Worm (Caenorhabditis elegans): ENCODE data around the gene C06G4.4.

Gene C06G4.4

ce11 chrIII:7973968-7974607, 3.5 kb downstream of the C06G4.4 start:
- TF ChIP-seq lin-32 (GFP tag; optimal IDR thresholded peaks at IDR 0.05) = no peak
- TF ChIP-seq mls-2 (tag; optimal IDR thresholded peaks at IDR 0.05) = no peak
- TF ChIP-seq elt-3 (tag; optimal IDR thresholded peaks at IDR 0.05) = no peak
- TF ChIP-seq ceh-83 (GFP tag; optimal IDR thresholded peaks at IDR 0.05) = no peak
- no peak for TF ChIP-seq nhr-2 (tag; optimal IDR thresholded peaks at IDR 0.05)
- TF ChIP-seq ztf-11 (tag; optimal IDR thresholded peaks at IDR 0.05) = no peak
- no peak for TF ChIP-seq elt-1 (tag; optimal IDR thresholded peaks at IDR 0.05; ENCODE audit: borderline replicate concordance, insufficient read depth)
- TF ChIP-seq drap-1 (GFP tag; optimal IDR thresholded peaks at IDR 0.05) = no peak
- TF ChIP-seq bed-3 (GFP tag; optimal IDR thresholded peaks at IDR 0.05) = no peak
- no peak for TF ChIP-seq tbx-8 (GFP tag; optimal IDR thresholded peaks at IDR 0.05)
- no peak for TF ChIP-seq unc-39 (tag; optimal IDR thresholded peaks at IDR 0.05)
- no peak for TF ChIP-seq hlh-1 (tag; optimal IDR thresholded peaks at IDR 0.05)
- TF ChIP-seq nhr-28 (tag; optimal IDR thresholded peaks at IDR 0.05) = no peak
- TF ChIP-seq cnd-1 (tag; optimal IDR thresholded peaks at IDR 0.05) = no peak
- no peak for TF ChIP-seq ces-1 (GFP tag; optimal IDR thresholded peaks at IDR 0.05)
- TF ChIP-seq M03D4.4 (tag; optimal IDR thresholded peaks at IDR 0.05) = no peak
- TF ChIP-seq lin-13 (tag; optimal IDR thresholded peaks at IDR 0.05) = no peak
- no peak for TF ChIP-seq nhr-76 (tag; optimal IDR thresholded peaks at IDR 0.05)
- TF ChIP-seq mep-1 (tag; optimal IDR thresholded peaks at IDR 0.05) = no peak

ce11 chrIII:7973201-7973767, 4.3 kb downstream of the C06G4.4 start, which contains the start of the genes eef-1B.1 and aco-2:
eef-1B.1 (minus strand) TSS chrIII:7973386.
aco-2 (plus strand) TSS chrIII:7973717.
- TF ChIP-seq lin-13 (tag; optimal IDR thresholded peaks at IDR 0.05) = peak; percentile 43
- no peak for TF ChIP-seq ham-2 (GFP tag; optimal IDR thresholded peaks at IDR 0.05)
- TF ChIP-seq nhr-12 (tag; optimal IDR thresholded peaks at IDR 0.05) = no peak
- TF ChIP-seq ceh-39 (tag; optimal IDR thresholded peaks at IDR 0.05) = no peak
- no peak for TF ChIP-seq unc-39 (tag; optimal IDR thresholded peaks at IDR 0.05)
- peak; percentile 28 for TF ChIP-seq hlh-1 (tag; optimal IDR thresholded peaks at IDR 0.05)
- TF ChIP-seq nhr-237 (tag; optimal IDR thresholded peaks at IDR 0.05) = peak; percentile 28
- TF ChIP-seq mab-5 (tag; optimal IDR thresholded peaks at IDR 0.05) = no peak
- TF ChIP-seq cnd-1 (tag; optimal IDR thresholded peaks at IDR 0.05) = no peak
- no peak for TF ChIP-seq M03D4.4 (tag; optimal IDR thresholded peaks at IDR 0.05)
- peak; percentile 80 for TF ChIP-seq lsy-2 (tag; optimal IDR thresholded peaks at IDR 0.05)
- no peak for TF ChIP-seq nhr-28 (tag; optimal IDR thresholded peaks at IDR 0.05)
- TF ChIP-seq snpc-4 (tag; optimal IDR thresholded peaks at IDR 0.05) = no peak
- no peak for TF ChIP-seq elt-3 (tag; optimal IDR thresholded peaks at IDR 0.05)
- no peak for TF ChIP-seq bed-3 (GFP tag; optimal IDR thresholded peaks at IDR 0.05)
- TF ChIP-seq ceh-83 (GFP tag; optimal IDR thresholded peaks at IDR 0.05) = no peak
- TF ChIP-seq flh-1 (GFP tag; optimal IDR thresholded peaks at IDR 0.05) = no peak
- peak; percentile 22 for TF ChIP-seq drap-1 (GFP tag; optimal IDR thresholded peaks at IDR 0.05)
- TF ChIP-seq blmp-1 (tag; optimal IDR thresholded peaks at IDR 0.05) = no peak
- TF ChIP-seq ztf-11 (tag; optimal IDR thresholded peaks at IDR 0.05) = no peak
- no peak for TF ChIP-seq lin-32 (GFP tag; optimal IDR thresholded peaks at IDR 0.05)
- TF ChIP-seq mls-2 (tag; optimal IDR thresholded peaks at IDR 0.05) = no peak
- no peak for TF ChIP-seq nhr-2 (tag; optimal IDR thresholded peaks at IDR 0.05)
- no peak for TF ChIP-seq zip-8 (tag; optimal IDR thresholded peaks at IDR 0.05)
- TF ChIP-seq elt-1 (tag; optimal IDR thresholded peaks at IDR 0.05; ENCODE audit: borderline replicate concordance, insufficient read depth) = no peak
- TF ChIP-seq ces-1 (GFP tag; optimal IDR thresholded peaks at IDR 0.05) = peak; percentile 33
- TF ChIP-seq mep-1 (tag; optimal IDR thresholded peaks at IDR 0.05) = peak; percentile 30
- no peak for TF ChIP-seq unc-120 (tag; optimal IDR thresholded peaks at IDR 0.05; ENCODE audit: poor library complexity, severe bottlenecking)
- TF ChIP-seq sptf-1 (tag; optimal IDR thresholded peaks at IDR 0.05) = no peak
- no peak for TF ChIP-seq tbx-8 (GFP tag; optimal IDR thresholded peaks at IDR 0.05)
- peak; percentile 6 for TF ChIP-seq unc-62 (GFP tag; optimal IDR thresholded peaks at IDR 0.05)
- peak; percentile 67 for TF ChIP-seq pha-4 (tag; optimal IDR thresholded peaks at IDR 0.05)
- TF ChIP-seq sem-2 (GFP tag; optimal IDR thresholded peaks at IDR 0.05) = no peak
- no peak for TF ChIP-seq nhr-76 (tag; optimal IDR thresholded peaks at IDR 0.05)

- TF ChIP-seq nhr-76 (tag; optimal IDR thresholded peaks at IDR 0.05) = no peak
- no peak for TF ChIP-seq ces-1 (GFP tag; optimal IDR thresholded peaks at IDR 0.05)
- TF ChIP-seq cnd-1 (tag; optimal IDR thresholded peaks at IDR 0.05) = no peak
- TF ChIP-seq sptf-1 (tag; optimal IDR thresholded peaks at IDR 0.05) = no peak
- no peak for TF ChIP-seq ceh-39 (tag; optimal IDR thresholded peaks at IDR 0.05)
- TF ChIP-seq pha-4 (tag; optimal IDR thresholded peaks at IDR 0.05) = no peak
- no peak for TF ChIP-seq ceh-83 (GFP tag; optimal IDR thresholded peaks at IDR 0.05)
- TF ChIP-seq elt-1 (tag; optimal IDR thresholded peaks at IDR 0.05; ENCODE audit: borderline replicate concordance, insufficient read depth) = no peak
- no peak for TF ChIP-seq ztf-11 (tag; optimal IDR thresholded peaks at IDR 0.05)
- no peak for TF ChIP-seq lin-13 (tag; optimal IDR thresholded peaks at IDR 0.05)
- no peak for TF ChIP-seq unc-120 (tag; optimal IDR thresholded peaks at IDR 0.05; ENCODE audit: poor library complexity, severe bottlenecking)
- TF ChIP-seq ceh-43 (GFP tag; optimal IDR thresholded peaks at IDR 0.05) = no peak
Measured at ce11 chrIII:7972687-7973086, 4.9 kb downstream of the C06G4.4 start.
